Fruit fly (Drosophila melanogaster) whole organism, prepupa: ENCODE data around the gene Rab5.

ENCODE experiments used
- CG10669 ChIP-seq: fragments of 200-800 bp; sonication (Bioruptor generic); optimal IDR thresholded peaks from 3 replicates; lab custom pipeline; 2018; ENCODE audit warnings: missing biosample characterization, mild to moderate bottlenecking, missing genetic modification characterization, moderate library complexity
- CG11294 ChIP-seq: fragments of 200-800 bp; sonication (Bioruptor generic); IDR thresholded peaks from 2 replicates; pipeline ENCODE4 v1.3.6; 2022; ENCODE audit warnings: missing biosample characterization, missing genetic modification characterization
- CG11762 ChIP-seq: fragments of 200-800 bp; sonication (Bioruptor generic); optimal IDR thresholded peaks from 3 replicates; lab custom pipeline; 2016; ENCODE audit warnings: missing biosample characterization, missing genetic modification characterization; ENCODE audit not compliant: insufficient read depth
- CG11902 ChIP-seq: fragments of 200-800 bp; sonication (Bioruptor generic); optimal IDR thresholded peaks from 3 replicates; lab custom pipeline; 2016; ENCODE audit warnings: missing biosample characterization, missing genetic modification characterization
- CG15336 ChIP-seq: fragments of 200-800 bp; sonication (Bioruptor generic); IDR thresholded peaks from 2 replicates; pipeline ENCODE4 v1.3.6; 2022; ENCODE audit warnings: missing biosample characterization, missing genetic modification characterization
- CG1621 ChIP-seq: fragments of 200-800 bp; sonication (Bioruptor generic); optimal IDR thresholded peaks from 3 replicates; lab custom pipeline; 2018; ENCODE audit warnings: missing biosample characterization, mild to moderate bottlenecking, missing genetic modification characterization
- CG16779 ChIP-seq: fragments of 200-800 bp; sonication (Bioruptor generic); optimal IDR thresholded peaks from 3 replicates; lab custom pipeline; 2017; ENCODE audit warnings: missing biosample characterization, mild to moderate bottlenecking, missing genetic modification characterization
- CG3032 ChIP-seq: fragments of 200-800 bp; optimal IDR thresholded peaks from 2 replicates; lab custom pipeline; 2019; ENCODE audit warnings: missing biosample characterization, mild to moderate bottlenecking, missing genetic modification characterization, moderate library complexity
- CG31627 ChIP-seq: fragments of 200-800 bp; sonication (Bioruptor generic); optimal IDR thresholded peaks from 3 replicates; lab custom pipeline; 2016; ENCODE audit warnings: missing biosample characterization, missing genetic modification characterization
- CG32006 ChIP-seq: fragments of 200-800 bp; sonication (Bioruptor generic); optimal IDR thresholded peaks from 3 replicates; lab custom pipeline; 2017; ENCODE audit warnings: missing biosample characterization, mild to moderate bottlenecking, missing genetic modification characterization
- CG34406 ChIP-seq: fragments of 200-800 bp; sonication (Bioruptor generic); optimal IDR thresholded peaks from 3 replicates; lab custom pipeline; 2016; ENCODE audit warnings: missing biosample characterization, missing genetic modification characterization
- CG3919 ChIP-seq: fragments of 200-800 bp; sonication (Bioruptor generic); optimal IDR thresholded peaks from 3 replicates; lab custom pipeline; 2016; ENCODE audit warnings: missing biosample characterization, missing genetic modification characterization
- CG4318 ChIP-seq: fragments of 200-800 bp; sonication (Bioruptor generic); optimal IDR thresholded peaks from 3 replicates; lab custom pipeline; 2017; ENCODE audit warnings: missing biosample characterization, mild to moderate bottlenecking, missing genetic modification characterization
- CG6276 ChIP-seq: fragments of 200-800 bp; sonication (Bioruptor generic); optimal IDR thresholded peaks from 2 replicates; lab custom pipeline; 2017; ENCODE audit warnings: missing biosample characterization, mild to moderate bottlenecking, missing genetic modification characterization
- CG6808 ChIP-seq: fragments of 200-800 bp; sonication (Bioruptor generic); optimal IDR thresholded peaks from 3 replicates; lab custom pipeline; 2017; ENCODE audit warnings: missing biosample characterization, missing genetic modification characterization, mild to moderate bottlenecking, moderate library complexity, missing genetic modification reagents
- CG6854 ChIP-seq: fragments of 200-800 bp; sonication (Bioruptor generic); optimal IDR thresholded peaks from 2 replicates; lab custom pipeline; 2017; ENCODE audit warnings: missing biosample characterization, mild to moderate bottlenecking, missing genetic modification characterization
- CG8319 ChIP-seq: fragments of 200-800 bp; sonication (Bioruptor generic); optimal IDR thresholded peaks from 3 replicates; lab custom pipeline; 2016; ENCODE audit warnings: missing biosample characterization, missing genetic modification characterization
- CG8632 ChIP-seq: fragments of 200-800 bp; sonication (Bioruptor generic); optimal IDR thresholded peaks from 3 replicates; lab custom pipeline; 2016; ENCODE audit warnings: missing biosample characterization, missing genetic modification characterization
- Eip75B ChIP-seq: fragments of 200-800 bp; sonication (Bioruptor generic); optimal IDR thresholded peaks from 3 replicates; lab custom pipeline; 2016; ENCODE audit warnings: missing biosample characterization, missing genetic modification characterization
- Eip78C ChIP-seq: fragments of 200-800 bp; sonication (Bioruptor generic); peaks from one replicate; lab custom pipeline; 2016; ENCODE audit warnings: missing biosample characterization, missing genetic modification characterization
- Eip93F ChIP-seq: fragments of 200-800 bp; sonication (Bioruptor generic); optimal IDR thresholded peaks from 2 replicates; lab custom pipeline; 2016; ENCODE audit warnings: missing biosample characterization, mild to moderate bottlenecking, missing genetic modification characterization
- Ets96B ChIP-seq: fragments of 200-800 bp; optimal IDR thresholded peaks from 2 replicates; lab custom pipeline; 2019; ENCODE audit warnings: missing biosample characterization, mild to moderate bottlenecking, missing genetic modification characterization, moderate library complexity
- Gug ChIP-seq: fragments of 200-800 bp; sonication (Bioruptor generic); IDR thresholded peaks from 2 replicates; pipeline ENCODE4 v1.3.6; 2022; ENCODE audit warnings: missing biosample characterization, missing genetic modification characterization
- Hr38 ChIP-seq: sonication (Bioruptor generic); optimal IDR thresholded peaks from 2 replicates; lab custom pipeline; 2016; ENCODE audit warnings: missing biosample characterization, missing genetic modification characterization
- Hr39 ChIP-seq: fragments of 200-800 bp; sonication (Bioruptor generic); optimal IDR thresholded peaks from 2 replicates; lab custom pipeline; 2016; ENCODE audit warnings: missing biosample characterization, missing genetic modification characterization
- Hr4 ChIP-seq: fragments of 200-800 bp; sonication (Bioruptor generic); optimal IDR thresholded peaks from 3 replicates; lab custom pipeline; 2016; ENCODE audit warnings: missing biosample characterization, missing genetic modification characterization
- Lpt ChIP-seq: fragments of 200-800 bp; sonication (Bioruptor generic); optimal IDR thresholded peaks from 3 replicates; lab custom pipeline; 2016; ENCODE audit warnings: missing biosample characterization, missing genetic modification characterization
- Met ChIP-seq: fragments of 200-800 bp; sonication (Bioruptor generic); optimal IDR thresholded peaks from 3 replicates; lab custom pipeline; 2016; ENCODE audit warnings: missing biosample characterization, missing genetic modification characterization
- Smox ChIP-seq: fragments of 200-800 bp; sonication (Bioruptor generic); optimal IDR thresholded peaks from 3 replicates; lab custom pipeline; 2016; ENCODE audit warnings: missing biosample characterization, missing genetic modification characterization
- Sox102F ChIP-seq: fragments of 200-800 bp; sonication (Bioruptor generic); optimal IDR thresholded peaks from 2 replicates; lab custom pipeline; 2016; ENCODE audit warnings: missing biosample characterization, mild to moderate bottlenecking, missing genetic modification characterization
- Sox15 ChIP-seq: fragments of 200-800 bp; sonication (Bioruptor generic); optimal IDR thresholded peaks from 3 replicates; lab custom pipeline; 2016; ENCODE audit warnings: missing biosample characterization, missing genetic modification characterization
- achi ChIP-seq: fragments of 200-800 bp; sonication (Bioruptor generic); optimal IDR thresholded peaks from 3 replicates; lab custom pipeline; 2016; ENCODE audit warnings: missing biosample characterization, missing genetic modification characterization
- acj6 ChIP-seq: fragments of 200-800 bp; sonication (Bioruptor generic); optimal IDR thresholded peaks from 3 replicates; lab custom pipeline; 2016; ENCODE audit warnings: missing biosample characterization, missing genetic modification characterization
- cyc ChIP-seq: fragments of 200-800 bp; sonication (Bioruptor generic); optimal IDR thresholded peaks from 3 replicates; lab custom pipeline; 2016; ENCODE audit warnings: missing biosample characterization, missing genetic modification characterization
- dac ChIP-seq: fragments of 200-800 bp; sonication (Bioruptor generic); optimal IDR thresholded peaks from 2 replicates; lab custom pipeline; 2017; ENCODE audit warnings: missing biosample characterization, mild to moderate bottlenecking, missing genetic modification characterization
- eg ChIP-seq: fragments of 200-800 bp; sonication (Bioruptor generic); IDR thresholded peaks from 3 replicates; pipeline ENCODE4 v1.3.6; 2022; ENCODE audit warnings: missing biosample characterization, missing genetic modification characterization
- esn ChIP-seq: fragments of 200-800 bp; sonication (Bioruptor generic); optimal IDR thresholded peaks from 2 replicates; lab custom pipeline; 2016; ENCODE audit warnings: missing biosample characterization, mild to moderate bottlenecking, missing genetic modification characterization, moderate library complexity
- fd59A ChIP-seq: fragments of 200-800 bp; sonication (Bioruptor generic); optimal IDR thresholded peaks from 2 replicates; lab custom pipeline; 2017; ENCODE audit warnings: missing biosample characterization, mild to moderate bottlenecking, missing genetic modification characterization, missing genetic modification reagents
- fd85E ChIP-seq: fragments of 200-800 bp; sonication (Bioruptor generic); optimal IDR thresholded peaks from 3 replicates; lab custom pipeline; 2016; ENCODE audit warnings: missing biosample characterization, missing genetic modification characterization
- fkh ChIP-seq: fragments of 200-800 bp; sonication (Bioruptor generic); optimal IDR thresholded peaks from 3 replicates; lab custom pipeline; 2017; ENCODE audit warnings: missing biosample characterization, mild to moderate bottlenecking, missing genetic modification characterization, moderate library complexity
- lz ChIP-seq: fragments of 200-800 bp; sonication (Bioruptor generic); optimal IDR thresholded peaks from 3 replicates; lab custom pipeline; 2016; ENCODE audit warnings: missing biosample characterization, missing genetic modification characterization
- net ChIP-seq: fragments of 200-800 bp; sonication (Bioruptor generic); optimal IDR thresholded peaks from 3 replicates; lab custom pipeline; 2016; ENCODE audit warnings: missing biosample characterization, missing genetic modification characterization
- salr ChIP-seq, 2 experiments: fragments of 200-800 bp; sonication (Bioruptor generic); optimal IDR thresholded peaks; 3 replicates each; lab custom pipeline; 2016 to 2018; ENCODE audit warnings: missing biosample characterization in 2 of 2, missing genetic modification characterization in 2 of 2, mild to moderate bottlenecking in 1 of 2
- spab ChIP-seq: fragments of 200-800 bp; sonication (Bioruptor generic); optimal IDR thresholded peaks from 2 replicates; lab custom pipeline; 2017; ENCODE audit warnings: missing biosample characterization, mild to moderate bottlenecking, missing genetic modification characterization, missing genetic modification reagents
- ss ChIP-seq, 2 experiments: fragments of 200-800 bp; sonication (Bioruptor generic); optimal IDR thresholded peaks; 2 replicates in 1 of 2; 3 replicates in 1 of 2; lab custom pipeline; 2017 to 2018; ENCODE audit warnings: mild to moderate bottlenecking in 2 of 2, missing biosample characterization in 2 of 2, missing genetic modification characterization in 2 of 2, moderate library complexity in 1 of 2
- topi ChIP-seq: fragments of 200-800 bp; sonication (Bioruptor generic); optimal IDR thresholded peaks from 3 replicates; lab custom pipeline; 2016; ENCODE audit warnings: missing biosample characterization, missing genetic modification characterization

Gene Rab5

DNA sequence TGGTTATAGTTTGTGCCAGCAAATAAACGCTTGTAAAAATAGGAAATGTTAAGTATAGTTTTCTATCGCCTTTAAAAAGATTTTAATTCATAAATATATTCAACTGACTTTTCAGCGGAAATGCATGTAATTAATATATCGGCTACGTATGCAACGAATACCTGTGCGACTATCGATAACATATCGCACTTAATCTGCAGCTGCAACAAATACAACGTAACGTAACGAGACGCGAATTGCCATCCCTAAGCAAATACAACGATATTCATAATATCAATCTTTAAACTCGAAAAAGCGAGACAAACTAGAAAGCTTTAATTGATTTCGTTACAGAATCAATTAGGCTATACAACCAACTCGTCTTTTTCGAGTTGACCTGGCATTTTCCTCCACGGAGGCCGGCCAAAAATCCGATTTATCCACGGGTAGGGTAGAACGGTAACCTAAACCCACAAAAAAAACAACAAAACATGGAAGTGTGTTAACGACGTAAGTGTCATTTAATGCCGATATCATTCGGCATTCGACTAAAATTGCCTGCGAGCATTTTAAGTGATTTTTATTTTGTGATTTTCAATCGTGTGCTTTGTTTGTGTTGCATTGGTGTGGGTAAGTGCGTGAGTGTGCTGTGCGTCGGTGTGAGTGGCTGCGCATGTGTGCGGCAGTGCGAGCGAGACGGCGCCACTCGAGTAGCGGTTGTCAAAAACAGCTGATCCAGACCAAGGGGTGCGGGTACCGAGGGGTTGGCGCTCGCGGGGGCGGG lies 10.8 kb upstream of the Rab5 start, which contains the start of gene Atxn7 (continued):
- TF ChIP-seq CG16779 (tag; lab: Kevin White, UChicago) (peak; percentile 50), CG8632 (GFP tag; lab: Kevin White, UChicago) (peak; percentile 46), Hr4 (GFP tag; lab: Kevin White, UChicago) (peak; percentile 3), CG6276 (GFP tag; lab: Kevin White, UChicago) (no peak), CG8319 (GFP tag; lab: Kevin White, UChicago) (no peak), fd59A (GFP tag; lab: Kevin White, UChicago) (peak; percentile 40), fkh (GFP tag; lab: Kevin White, UChicago) (peak; percentile 97), Ets96B (tag; lab: Kevin White, UChicago) (no peak), CG6854 (GFP tag; lab: Kevin White, UChicago) (peak; percentile 76), cyc (GFP tag; lab: Kevin White, UChicago) (peak; percentile 69), acj6 (peak; percentile 70), Eip93F (no peak), CG11902 (peak; percentile 6), Lpt (GFP tag; lab: Kevin White, UChicago) (peak; percentile 22), lz (peak; percentile 81), CG10669 (GFP tag; lab: Kevin White, UChicago) (peak; percentile 46), eg (GFP tag; lab: Robert Waterston, UW) (peak; percentile 80), CG15336 (peak; percentile 16; the same call in 1 of the 2 replicates), CG1621 (tag; lab: Kevin White, UChicago) (peak; percentile 46), esn (peak; percentile 84), CG31627 (peak; percentile 72), Sox102F (GFP tag; lab: Kevin White, UChicago) (peak; percentile 70), CG3919 (GFP tag; lab: Kevin White, UChicago) (peak; percentile 100), CG34406 (peak; percentile 70), spab (GFP tag; lab: Kevin White, UChicago) (no peak), Eip75B (GFP tag; lab: Kevin White, UChicago) (peak; percentile 65), Hr39 (GFP tag; lab: Kevin White, UChicago) (peak; percentile 62), CG3032 (tag; lab: Kevin White, UChicago) (peak; percentile 47), achi (GFP tag; lab: Kevin White, UChicago) (peak; percentile 100), fd85E (GFP tag; lab: Kevin White, UChicago) (peak; percentile 9), CG4318 (GFP tag; lab: Kevin White, UChicago) (no peak), CG11294 (GFP tag; lab: Robert Waterston, UW) (no peak), salr (GFP tag; optimal IDR thresholded peaks at IDR 0.05; lab: Kevin White, UChicago) (peak in 1 of 2 experiments; percentile 68), net (GFP tag; lab: Kevin White, UChicago) (peak; percentile 47), Met (GFP tag; lab: Kevin White, UChicago) (peak; percentile 77)

DNA sequence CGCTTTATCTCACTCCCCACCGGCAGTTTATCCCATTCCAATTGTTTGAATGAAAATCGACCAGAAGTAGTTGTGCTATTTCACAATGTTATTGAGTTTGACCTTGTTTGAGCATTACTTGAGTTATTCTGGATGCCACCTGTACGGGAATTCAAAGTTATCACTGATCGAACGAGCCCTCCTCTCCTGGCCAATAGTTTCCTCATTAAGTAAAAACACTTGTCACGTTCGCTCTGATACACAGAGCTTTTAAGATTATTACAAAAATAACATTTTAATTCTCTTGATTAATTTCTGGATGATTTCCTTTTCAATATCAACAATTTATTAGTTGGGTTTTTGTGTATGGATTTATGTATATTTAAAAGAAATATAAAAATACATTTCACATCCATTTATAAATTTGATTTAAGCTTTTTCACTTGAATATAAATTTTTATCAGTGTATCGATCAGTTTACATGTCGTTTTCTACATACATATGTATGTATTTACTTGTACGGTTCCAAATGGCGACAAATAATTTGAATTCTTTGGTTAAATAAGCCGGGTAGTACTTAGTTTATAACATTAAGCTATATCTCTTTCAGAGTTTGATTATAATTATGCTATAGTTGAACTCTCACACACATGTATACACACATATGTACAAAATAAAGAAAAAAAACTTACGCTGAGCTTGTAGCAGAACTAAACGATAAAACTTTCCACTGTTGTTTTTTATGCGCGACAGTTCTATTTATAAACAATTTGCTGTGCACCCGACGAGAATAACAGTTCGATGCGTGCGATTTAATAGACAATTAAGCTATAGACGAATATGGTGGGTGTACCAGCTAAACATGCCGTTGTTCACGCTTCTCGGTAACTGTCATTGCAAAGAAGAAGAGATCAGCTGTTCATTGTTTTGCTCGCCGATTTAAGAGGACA lies 9.0 kb upstream of the Rab5 start, which contains the start of the genes CG3609 and CG15390:
TSS of gene CG3609 (minus strand) at position 810 of the 929 bp plus-strand sequence.
TSS of gene CG15390 (plus strand) at position 896 of the 929 bp plus-strand sequence.
- TF ChIP-seq CG11762 (GFP tag; lab: Kevin White, UChicago) (no peak), cyc (GFP tag; lab: Kevin White, UChicago) (peak; percentile 83), CG31627 (peak; percentile 83), topi (GFP tag; lab: Kevin White, UChicago) (peak; percentile 73), CG3919 (GFP tag; lab: Kevin White, UChicago) (peak; percentile 91), Sox15 (GFP tag; lab: Kevin White, UChicago) (peak; percentile 14), ss (GFP tag; optimal IDR thresholded peaks at IDR 0.05; lab: Kevin White, UChicago) (peak; percentile 81 to 87), CG6854 (GFP tag; lab: Kevin White, UChicago) (peak; percentile 9), fd59A (GFP tag; lab: Kevin White, UChicago) (peak; percentile 55), CG6276 (GFP tag; lab: Kevin White, UChicago) (peak; percentile 81), Sox102F (GFP tag; lab: Kevin White, UChicago) (peak; percentile 89), Hr38 (GFP tag; lab: Kevin White, UChicago) (peak; percentile 76), CG32006 (GFP tag; lab: Kevin White, UChicago) (peak; percentile 57), dac (GFP tag; lab: Kevin White, UChicago) (peak; percentile 56), Hr4 (GFP tag; lab: Kevin White, UChicago) (peak; percentile 85), CG11902 (peak; percentile 49), Smox (peak; percentile 80), CG8319 (GFP tag; lab: Kevin White, UChicago) (peak; percentile 43), Gug (peak; percentile 46), CG6808 (peak; percentile 71), Eip78C (GFP tag; lab: Kevin White, UChicago) (peak; percentile 92)
